Worm (Caenorhabditis elegans) whole organism, L4 larva: ENCODE measurements around the gene tmed-10.

ENCODE experiments used
- ceh-62 ChIP-seq: sonication (generic microtip); optimal IDR thresholded peaks from 2 replicates; lab custom pipeline; 2017; ENCODE audit warnings: missing biosample characterization, missing genetic modification characterization
- jun-1 ChIP-seq: fragments of 150-350 bp; optimal IDR thresholded peaks from 2 replicates; lab custom pipeline; 2014; ENCODE audit warnings: missing biosample characterization, missing genetic modification reagents, missing genetic modification characterization
- unc-39 ChIP-seq: sonication (generic microtip); optimal IDR thresholded peaks from 2 replicates; lab custom pipeline; 2017; ENCODE audit warnings: missing biosample characterization, missing genetic modification characterization

DNA sequence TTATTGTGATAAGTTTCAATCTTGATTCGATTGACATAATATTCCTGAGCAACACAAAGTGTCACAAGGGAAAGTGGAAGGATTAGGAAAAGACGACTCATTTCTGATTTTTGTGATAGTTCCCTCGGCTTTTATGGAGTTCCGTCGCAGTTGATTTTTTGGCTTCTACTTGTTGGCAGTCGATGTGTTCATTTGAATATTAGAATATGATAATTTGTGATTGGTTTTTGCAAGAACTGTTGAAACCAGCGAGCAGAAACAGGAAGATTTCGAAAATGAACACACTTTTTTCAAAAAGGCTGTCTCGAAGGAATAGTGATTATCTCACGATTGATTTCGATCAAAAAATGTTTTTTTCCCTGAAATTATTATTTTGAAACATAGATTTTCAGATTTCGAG is 7.4 kb upstream of the tmed-10 start, which contains the start of gene T02E9.6:
- no peak for TF ChIP-seq jun-1 (tag; lab: Kevin White, UChicago)
- no peak for TF ChIP-seq ceh-62
- no peak for TF ChIP-seq unc-39 (tag; lab: Kevin White, UChicago)
